Worm (Caenorhabditis elegans) whole organism, young adult: ENCODE results near the gene elks-1.
A peak's percentile ranks its signal among the peaks of the same experiment; 100 is the strongest.

Source experiments
- K11D2.4 ChIP-seq: fragments of 200-800 bp; sonication (Bioruptor generic); IDR thresholded peaks from 2 replicates; pipeline ENCODE4 v1.3.6; 2022; ENCODE audit warnings: missing genetic modification reagents, missing genetic modification characterization, missing compliant biosample characterization
- Y79H2A.3 ChIP-seq: fragments of 200-800 bp; sonication (Bioruptor generic); conservative IDR thresholded peaks from 2 replicates; pipeline ENCODE4 v1.3.6; 2022; ENCODE audit warnings: missing genetic modification reagents, missing genetic modification characterization, missing compliant biosample characterization
- akir-1 ChIP-seq: fragments of 200-800 bp; sonication (Bioruptor generic); optimal IDR thresholded peaks from 2 replicates; lab custom pipeline; 2018; ENCODE audit warnings: mild to moderate bottlenecking, missing genetic modification characterization, moderate library complexity, missing compliant biosample characterization
- attf-6 ChIP-seq: fragments of 200-800 bp; sonication (Bioruptor generic); IDR thresholded peaks from 2 replicates; pipeline ENCODE4 v1.3.6; 2022; ENCODE audit warnings: missing genetic modification reagents, missing genetic modification characterization, missing compliant biosample characterization
- gei-17 ChIP-seq: fragments of 200-800 bp; sonication (Bioruptor generic); optimal IDR thresholded peaks from 2 replicates; lab custom pipeline; 2018; ENCODE audit warnings: mild to moderate bottlenecking, missing genetic modification characterization, missing compliant biosample characterization
- hlh-26 ChIP-seq: fragments of 200-800 bp; sonication (Bioruptor generic); conservative IDR thresholded peaks from 2 replicates; pipeline ENCODE4 v1.3.6; 2022; ENCODE audit warnings: missing genetic modification reagents, missing genetic modification characterization, missing compliant biosample characterization
- hrde-1 ChIP-seq: sonication (generic microtip); optimal IDR thresholded peaks from 2 replicates; lab custom pipeline; 2016; ENCODE audit warnings: missing genetic modification characterization, mild to moderate bottlenecking, missing compliant biosample characterization, moderate library complexity, missing genotype, missing genetic modification reagents, borderline replicate concordance
- lsl-1 ChIP-seq: fragments of 200-800 bp; sonication (Bioruptor generic); optimal IDR thresholded peaks from 2 replicates; lab custom pipeline; 2018; ENCODE audit warnings: mild to moderate bottlenecking, missing genetic modification characterization, moderate library complexity, missing compliant biosample characterization

- TF ChIP-seq gei-17 (no peak), Y79H2A.3 (GFP tag; lab: Robert Waterston, UW) (no peak), hrde-1 (no peak), akir-1 (no peak), lsl-1 (GFP tag; lab: Kevin White, UChicago) (peak; percentile 78), attf-6 (GFP tag; lab: Robert Waterston, UW) (no peak), K11D2.4 (GFP tag; lab: Robert Waterston, UW) (no peak), hlh-26 (GFP tag; lab: Robert Waterston, UW) (no peak)
Observed at ce11 chrIV:3399015-3399722, 49.3 kb upstream of the elks-1 start, which contains the start of the genes dyf-3 and pdhb-1.
